Worm (Caenorhabditis elegans): ENCODE data around the gene T03G6.7.

T03G6.7 gene

DNA sequence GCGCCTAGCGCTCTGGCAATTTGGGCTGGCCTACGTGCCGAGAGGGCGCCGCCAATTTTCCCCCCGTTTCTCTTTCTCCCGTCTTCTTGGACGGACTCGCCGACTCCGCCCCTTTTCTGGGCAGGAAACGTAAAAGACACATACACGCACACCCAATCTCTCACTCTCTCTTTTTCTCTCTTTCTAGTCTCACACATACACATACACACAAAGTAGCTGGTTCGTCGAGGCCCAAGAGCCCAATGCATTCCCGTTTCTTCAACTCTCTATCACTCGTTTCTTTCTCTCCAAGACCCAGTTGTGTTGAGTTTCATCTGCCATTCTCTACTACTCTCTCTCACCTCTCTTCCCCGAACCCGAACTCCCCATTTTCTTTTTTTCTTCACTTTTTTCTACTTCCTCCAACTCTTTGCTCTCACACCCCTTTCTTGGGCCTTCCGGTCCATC lies 5.0 kb downstream of the T03G6.7 start (continued):
- TF ChIP-seq F13H6.1 (tag; optimal IDR thresholded peaks at IDR 0.05) (peak; percentile 37), ceh-9 (tag; optimal IDR thresholded peaks at IDR 0.05) (no peak), ref-2 (tag; optimal IDR thresholded peaks at IDR 0.05) (no peak), ceh-19 (GFP tag; optimal IDR thresholded peaks at IDR 0.05) (no peak), K09A11.1 (tag; optimal IDR thresholded peaks at IDR 0.05; ENCODE audit: insufficient read depth) (no peak), C08G9.2 (tag; optimal IDR thresholded peaks at IDR 0.05) (peak; percentile 40), rnt-1 (tag; optimal IDR thresholded peaks at IDR 0.05) (peak; percentile 72), hlh-8 (tag; optimal IDR thresholded peaks at IDR 0.05) (no peak), mec-3 (tag; optimal IDR thresholded peaks at IDR 0.05; ENCODE audit: borderline replicate concordance) (no peak), hlh-15 (tag; optimal IDR thresholded peaks at IDR 0.05) (no peak), hlh-30 (tag; optimal IDR thresholded peaks at IDR 0.05; ENCODE audit: insufficient read depth) (no peak), Y22D7AL.16 (tag; optimal IDR thresholded peaks at IDR 0.05) (no peak), che-1 (tag; optimal IDR thresholded peaks at IDR 0.05) (no peak), elt-2 (tag; optimal IDR thresholded peaks at IDR 0.05) (no peak), elt-4 (tag; optimal IDR thresholded peaks at IDR 0.05) (no peak), ets-4 (tag; optimal IDR thresholded peaks at IDR 0.05) (no peak), pat-9 (tag; optimal IDR thresholded peaks at IDR 0.05) (no peak), C38D4.7 (GFP tag; optimal IDR thresholded peaks at IDR 0.05) (peak; percentile 14), ceh-34 (tag; optimal IDR thresholded peaks at IDR 0.05) (peak; percentile 53), ceh-31 (tag; optimal IDR thresholded peaks at IDR 0.05) (peak; percentile 78), hlh-6 (tag; optimal IDR thresholded peaks at IDR 0.05) (peak; percentile 74)

DNA sequence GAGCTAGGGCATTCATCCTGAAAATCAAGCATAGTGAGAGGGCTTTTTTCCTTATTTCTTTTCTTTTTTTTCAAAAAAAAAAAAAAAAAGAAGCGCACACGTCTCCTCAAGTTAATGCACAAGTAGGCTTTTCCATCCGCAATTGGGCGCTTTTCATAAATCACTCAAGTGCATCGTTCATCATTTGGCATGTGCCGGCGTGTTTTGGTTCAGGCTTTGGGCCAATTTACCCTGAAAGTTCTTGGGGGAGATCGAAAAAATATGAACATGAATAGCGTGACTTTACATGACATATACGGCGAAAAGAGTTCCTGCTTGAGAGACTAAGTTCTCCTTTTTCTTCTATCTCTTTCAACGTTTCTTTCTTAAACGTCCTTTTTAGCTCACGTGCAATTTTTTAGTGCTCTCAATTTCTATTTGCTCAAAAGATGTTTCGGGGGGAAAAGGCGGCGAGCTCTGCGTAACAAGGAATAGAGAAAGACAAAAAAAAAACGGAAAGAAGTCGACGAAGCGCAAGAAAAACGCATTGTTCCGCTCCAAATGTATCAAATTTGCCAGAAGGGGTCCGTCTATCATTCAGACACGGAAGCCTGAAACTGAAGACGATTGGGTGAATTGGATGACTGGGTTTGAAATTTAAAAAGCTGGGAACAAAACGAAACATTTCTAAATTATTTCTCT lies 7.3 kb downstream of the T03G6.7 start:
- TF ChIP-seq gmeb-2 (tag; optimal IDR thresholded peaks at IDR 0.05) (no peak), unc-42 (tag; optimal IDR thresholded peaks at IDR 0.05) (peak; percentile 23)

DNA sequence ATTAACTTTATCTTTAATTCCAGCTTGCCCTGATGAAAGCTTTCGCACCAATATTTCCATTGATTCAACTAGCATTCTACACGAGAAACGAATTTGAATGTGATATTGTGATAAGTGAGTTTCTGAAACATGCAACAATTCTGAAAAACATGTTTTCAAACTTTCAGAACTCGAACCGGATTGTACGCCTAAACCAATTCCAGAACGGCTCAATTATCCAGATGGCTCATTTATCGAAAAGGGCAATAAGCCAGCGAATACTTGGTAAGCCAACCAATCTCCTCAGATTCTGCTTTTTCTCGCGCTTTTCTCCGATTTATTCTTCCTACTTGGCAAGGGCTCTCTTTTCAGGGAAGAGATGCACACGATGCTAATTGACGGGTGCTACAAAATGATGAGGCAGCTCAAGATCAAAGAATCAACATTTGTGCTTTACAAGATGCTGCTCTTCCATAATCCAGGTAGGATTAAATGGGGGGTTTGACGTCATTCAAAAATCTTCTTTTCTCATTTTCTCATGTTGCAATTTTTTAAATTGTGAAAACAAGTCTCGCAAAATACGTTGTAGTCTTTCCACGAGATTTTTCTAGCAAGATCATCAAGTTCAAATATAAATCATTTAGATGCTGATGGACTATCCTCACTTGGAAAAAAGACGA lies 10.6 kb downstream of the T03G6.7 start:
- TF ChIP-seq pros-1 (tag; optimal IDR thresholded peaks at IDR 0.05) (no peak), ceh-24 (tag; optimal IDR thresholded peaks at IDR 0.05) (no peak), ama-1 (optimal IDR thresholded peaks at IDR 0.05) (no peak), hlh-8 (tag; optimal IDR thresholded peaks at IDR 0.05) (no peak), K09A11.1 (tag; optimal IDR thresholded peaks at IDR 0.05; ENCODE audit: insufficient read depth) (no peak), T23F11.4 (GFP tag; optimal IDR thresholded peaks at IDR 0.05) (no peak), elt-2 (tag; optimal IDR thresholded peaks at IDR 0.05) (no peak), sox-4 (tag; optimal IDR thresholded peaks at IDR 0.05) (no peak), fkh-6 (tag; optimal IDR thresholded peaks at IDR 0.05) (no peak), pat-9 (tag; optimal IDR thresholded peaks at IDR 0.05) (no peak), lim-6 (tag; optimal IDR thresholded peaks at IDR 0.05) (no peak), gmeb-2 (tag; optimal IDR thresholded peaks at IDR 0.05) (no peak), ttx-3 (tag; optimal IDR thresholded peaks at IDR 0.05) (no peak), unc-42 (tag; optimal IDR thresholded peaks at IDR 0.05) (no peak), pha-4 (tag; optimal IDR thresholded peaks at IDR 0.05) (no peak), che-1 (tag; optimal IDR thresholded peaks at IDR 0.05) (no peak)

DNA sequence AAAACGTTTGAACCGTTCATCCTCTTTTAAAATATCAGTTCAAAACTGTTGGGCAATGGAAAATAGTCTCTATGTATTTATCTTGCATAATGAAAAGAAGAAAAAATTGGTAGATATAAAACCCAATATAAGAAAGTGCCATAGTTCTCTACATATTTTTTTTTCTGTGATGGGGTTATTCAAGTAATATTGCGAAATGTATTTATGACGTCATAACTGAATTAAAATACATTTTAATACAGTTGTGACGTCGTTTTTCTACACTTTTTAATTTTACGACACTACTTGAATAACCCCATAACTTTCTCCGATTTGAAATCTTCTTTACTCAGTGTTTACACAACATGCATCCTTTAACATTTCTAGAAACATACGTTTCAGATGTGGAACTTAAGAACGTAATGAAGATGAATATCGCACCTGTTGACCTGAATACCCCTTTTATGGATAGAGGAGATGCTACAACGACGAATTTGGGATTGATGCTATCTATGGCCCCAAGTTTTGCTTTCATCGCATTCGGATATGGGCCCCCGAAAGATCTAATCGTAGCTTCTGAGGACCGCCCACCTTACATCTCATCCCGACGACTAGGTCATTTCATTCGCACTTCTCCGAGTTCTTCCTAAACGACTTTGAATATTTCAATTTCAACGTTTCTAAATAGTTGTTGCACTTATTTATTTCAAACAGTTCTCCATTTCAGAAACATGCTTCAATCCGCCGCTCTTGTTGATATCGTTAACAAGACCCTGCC lies 13.9 kb downstream of the T03G6.7 start, which contains the start of gene T03G6.1:
TSS of gene T03G6.1 (plus strand) at position 707 of the 757 bp plus-strand sequence.
- TF ChIP-seq K09A11.1 (tag; optimal IDR thresholded peaks at IDR 0.05; ENCODE audit: insufficient read depth), result no peak

Data from whole organism, late embryonic.